Fruit fly (Drosophila melanogaster) whole organism, embryonic: ENCODE data around the gene Helz.
A peak's percentile ranks its signal among the peaks of the same experiment; 100 is the strongest.

Experiments
- Ada2b ChIP-seq: fragments of 200-800 bp; sonication (Bioruptor generic); IDR thresholded peaks from 2 replicates; pipeline ENCODE4 v1.3.6; 2022; ENCODE audit warnings: missing biosample characterization, missing genetic modification characterization
- Bdp1 ChIP-seq: fragments of 200-800 bp; sonication (Bioruptor generic); optimal IDR thresholded peaks from 3 replicates; lab custom pipeline; 2016; ENCODE audit warnings: missing biosample characterization, missing genetic modification characterization
- CG10654 ChIP-seq: fragments of 200-800 bp; sonication (Bioruptor generic); optimal IDR thresholded peaks from 2 replicates; lab custom pipeline; 2016; ENCODE audit warnings: missing biosample characterization, missing genetic modification characterization
- CG11560 ChIP-seq: fragments of 200-800 bp; sonication (Bioruptor generic); IDR thresholded peaks from 3 replicates; pipeline ENCODE4 v1.3.6; 2022; ENCODE audit warnings: missing biosample characterization, missing genetic modification characterization
- CG11695 ChIP-seq: fragments of 200-800 bp; sonication (Bioruptor generic); IDR thresholded peaks from 3 replicates; pipeline ENCODE4 v1.3.6; 2022; ENCODE audit warnings: missing biosample characterization, missing genetic modification characterization
- CG12942 ChIP-seq: fragments of 200-800 bp; sonication (Bioruptor generic); optimal IDR thresholded peaks from 3 replicates; lab custom pipeline; 2016; ENCODE audit warnings: missing biosample characterization, missing genetic modification characterization
- CG13287 ChIP-seq: fragments of 200-800 bp; sonication (Bioruptor generic); IDR thresholded peaks from 2 replicates; pipeline ENCODE4 v1.3.6; 2022; ENCODE audit warnings: missing biosample characterization, missing genetic modification characterization; ENCODE audit not compliant: partially characterized antibody
- CG14965 ChIP-seq: fragments of 200-800 bp; sonication (Bioruptor generic); optimal IDR thresholded peaks from 2 replicates; lab custom pipeline; 2016; ENCODE audit warnings: missing biosample characterization, missing genetic modification characterization, borderline replicate concordance
- CG1647 ChIP-seq: fragments of 200-800 bp; sonication (Bioruptor generic); optimal IDR thresholded peaks from 3 replicates; lab custom pipeline; 2016; ENCODE audit warnings: missing biosample characterization, missing genetic modification characterization
- CG17186 ChIP-seq: fragments of 200-800 bp; sonication (Bioruptor generic); optimal IDR thresholded peaks from 3 replicates; lab custom pipeline; 2017; ENCODE audit warnings: missing biosample characterization, missing genetic modification reagents, missing genetic modification characterization
- CG2120 ChIP-seq: fragments of 200-800 bp; sonication (Bioruptor generic); optimal IDR thresholded peaks from 3 replicates; lab custom pipeline; 2016; ENCODE audit warnings: missing biosample characterization, missing genetic modification characterization
- CG2889 ChIP-seq: fragments of 200-800 bp; sonication (Bioruptor generic); IDR thresholded peaks from 3 replicates; pipeline ENCODE4 v1.3.6; 2022; ENCODE audit warnings: missing biosample characterization, missing genetic modification characterization
- CG31388 ChIP-seq: fragments of 200-800 bp; sonication (Bioruptor generic); optimal IDR thresholded peaks from 2 replicates; lab custom pipeline; 2016; ENCODE audit warnings: missing biosample characterization, missing genetic modification characterization
- CG6765 ChIP-seq: fragments of 200-800 bp; sonication (Bioruptor generic); optimal IDR thresholded peaks from 3 replicates; lab custom pipeline; 2017; ENCODE audit warnings: missing biosample characterization, mild to moderate bottlenecking, missing genetic modification characterization
- CG6813 ChIP-seq: fragments of 200-800 bp; sonication (Bioruptor generic); optimal IDR thresholded peaks from 2 replicates; lab custom pipeline; 2017; ENCODE audit warnings: missing biosample characterization, missing genetic modification characterization, mild to moderate bottlenecking, moderate library complexity, missing genetic modification reagents
- CG8290 ChIP-seq, 3 experiments: fragments of 200-800 bp; sonication (Bioruptor generic); optimal IDR thresholded peaks; 2 replicates each; lab custom pipeline; 2016 to 2019; ENCODE audit warnings: missing biosample characterization in 3 of 3, missing genetic modification characterization in 3 of 3, mild to moderate bottlenecking in 2 of 3, moderate library complexity in 1 of 3
- CG8359 ChIP-seq: fragments of 200-800 bp; sonication (Bioruptor generic); optimal IDR thresholded peaks from 2 replicates; lab custom pipeline; 2017; ENCODE audit warnings: missing biosample characterization, mild to moderate bottlenecking, missing genetic modification characterization, borderline replicate concordance
- CG9876 ChIP-seq: fragments of 200-800 bp; sonication (Bioruptor generic); optimal IDR thresholded peaks from 2 replicates; lab custom pipeline; 2016; ENCODE audit warnings: missing biosample characterization, missing genetic modification characterization
- CoRest ChIP-seq: fragments of 200-800 bp; sonication (Bioruptor generic); optimal IDR thresholded peaks from 3 replicates; lab custom pipeline; 2018; ENCODE audit warnings: missing biosample characterization, mild to moderate bottlenecking, missing genetic modification characterization, moderate library complexity
- E2f1 ChIP-seq: fragments of 200-800 bp; sonication (Bioruptor generic); IDR thresholded peaks from 2 replicates; pipeline ENCODE4 v1.3.6; 2022; ENCODE audit warnings: missing biosample characterization, missing genetic modification characterization
- Elba2 ChIP-seq: fragments of 200-800 bp; sonication (Bioruptor generic); optimal IDR thresholded peaks from 3 replicates; lab custom pipeline; 2016; ENCODE audit warnings: missing biosample characterization, missing genetic modification characterization
- Hr78 ChIP-seq, 2 experiments: fragments of 200-800 bp in 1 of 2; fragments of >200 bp in 1 of 2; sonication (Bioruptor generic) in 1 of 2; optimal IDR thresholded peaks; 2 replicates each; lab custom pipeline; 2017 to 2019; ENCODE audit warnings: missing biosample characterization in 2 of 2, missing genetic modification characterization in 2 of 2, mild to moderate bottlenecking in 1 of 2, moderate library complexity in 1 of 2
- Meics ChIP-seq: fragments of 200-800 bp; sonication (Bioruptor generic); optimal IDR thresholded peaks from 2 replicates; lab custom pipeline; 2017; ENCODE audit warnings: missing biosample characterization, mild to moderate bottlenecking, missing genetic modification characterization
- NC2α ChIP-seq: fragments of 200-800 bp; sonication (Bioruptor generic); optimal IDR thresholded peaks from 2 replicates; lab custom pipeline; 2016; ENCODE audit warnings: missing biosample characterization, missing genetic modification characterization
- Opbp ChIP-seq: fragments of 200-800 bp; sonication (Bioruptor generic); IDR thresholded peaks from 3 replicates; pipeline ENCODE4 v1.3.6; 2022; ENCODE audit warnings: missing biosample characterization, missing genetic modification characterization; ENCODE audit not compliant: partially characterized antibody
- Rx ChIP-seq: fragments of 200-800 bp; sonication (Bioruptor generic); IDR thresholded peaks from 2 replicates; pipeline ENCODE4 v1.3.6; 2022; ENCODE audit warnings: missing biosample characterization, missing genetic modification characterization
- Ssrp ChIP-seq: fragments of 200-800 bp; sonication (Bioruptor generic); optimal IDR thresholded peaks from 2 replicates; lab custom pipeline; 2018; ENCODE audit warnings: missing biosample characterization, mild to moderate bottlenecking, missing genetic modification characterization, moderate library complexity
- Stat92E ChIP-seq, 3 experiments: fragments of >200 bp in 2 of 3; fragments of 200-800 bp in 1 of 3; sonication (Bioruptor generic) in 1 of 3; optimal IDR thresholded peaks; 2 replicates each; lab custom pipeline; 2017 to 2019; ENCODE audit warnings: missing biosample characterization in 3 of 3, missing genetic modification characterization in 3 of 3, mild to moderate bottlenecking in 1 of 3, moderate library complexity in 1 of 3
- al ChIP-seq: fragments of 200-800 bp; sonication (Bioruptor generic); IDR thresholded peaks from 2 replicates; pipeline ENCODE4 v1.3.6; 2022; ENCODE audit warnings: missing biosample characterization, missing genetic modification characterization
- az2 ChIP-seq: fragments of 200-800 bp; sonication (Bioruptor generic); optimal IDR thresholded peaks from 3 replicates; lab custom pipeline; 2016; ENCODE audit warnings: missing biosample characterization, missing genetic modification characterization
- crol ChIP-seq: fragments of 200-800 bp; sonication (Bioruptor generic); IDR thresholded peaks from 2 replicates; pipeline ENCODE4 v1.3.6; 2022; ENCODE audit warnings: missing biosample characterization, missing genetic modification characterization
- da ChIP-seq: fragments of 200-800 bp; sonication (Bioruptor generic); optimal IDR thresholded peaks from 2 replicates; lab custom pipeline; 2016; ENCODE audit warnings: missing biosample characterization, missing genetic modification characterization
- dysf ChIP-seq: fragments of 200-800 bp; sonication (Bioruptor generic); IDR thresholded peaks from 3 replicates; pipeline ENCODE4 v1.3.6; 2022; ENCODE audit warnings: missing biosample characterization, missing genetic modification characterization
- ind ChIP-seq: fragments of 200-800 bp; sonication (Bioruptor generic); optimal IDR thresholded peaks from 3 replicates; lab custom pipeline; 2016; ENCODE audit warnings: missing biosample characterization, missing genetic modification characterization
- kah ChIP-seq: fragments of 200-800 bp; sonication (Bioruptor generic); optimal IDR thresholded peaks from 2 replicates; lab custom pipeline; 2018; ENCODE audit warnings: missing biosample characterization, mild to moderate bottlenecking, missing genetic modification characterization
- kni ChIP-seq: fragments of 200-800 bp; sonication (Bioruptor generic); optimal IDR thresholded peaks from 3 replicates; lab custom pipeline; 2017; ENCODE audit warnings: mild to moderate bottlenecking, missing biosample characterization, missing genetic modification reagents, missing genetic modification characterization
- lab ChIP-seq: fragments of 200-800 bp; sonication (Bioruptor generic); optimal IDR thresholded peaks from 3 replicates; lab custom pipeline; 2017; ENCODE audit warnings: missing biosample characterization, missing genetic modification characterization, mild to moderate bottlenecking, moderate library complexity, missing genetic modification reagents
- lilli ChIP-seq: fragments of 200-800 bp; sonication (Bioruptor generic); optimal IDR thresholded peaks from 3 replicates; lab custom pipeline; 2016; ENCODE audit warnings: missing biosample characterization, missing genetic modification characterization
- nmo ChIP-seq: fragments of 200-800 bp; sonication (Bioruptor generic); optimal IDR thresholded peaks from 2 replicates; lab custom pipeline; 2018; ENCODE audit warnings: missing biosample characterization, mild to moderate bottlenecking, missing genetic modification characterization, moderate library complexity
- p53 ChIP-seq: fragments of 200-800 bp; sonication (Bioruptor generic); optimal IDR thresholded peaks from 2 replicates; lab custom pipeline; 2016; ENCODE audit warnings: missing biosample characterization, missing genetic modification characterization
- run ChIP-seq: fragments of 200-800 bp; sonication (Bioruptor generic); optimal IDR thresholded peaks from 3 replicates; lab custom pipeline; 2018; ENCODE audit warnings: missing biosample characterization, mild to moderate bottlenecking, missing genetic modification characterization
- sens-2 ChIP-seq: fragments of 200-800 bp; sonication (Bioruptor generic); IDR thresholded peaks from 2 replicates; pipeline ENCODE4 v1.3.6; 2022; ENCODE audit warnings: missing biosample characterization, missing genetic modification characterization
- ssp ChIP-seq: fragments of 200-800 bp; sonication (Bioruptor generic); IDR thresholded peaks from 2 replicates; pipeline ENCODE4 v1.3.6; 2022; ENCODE audit warnings: missing biosample characterization, missing genetic modification characterization
- tna ChIP-seq: fragments of 200-800 bp; sonication (Bioruptor generic); IDR thresholded peaks from 2 replicates; pipeline ENCODE4 v1.3.6; 2022; ENCODE audit warnings: missing biosample characterization, missing genetic modification characterization; ENCODE audit not compliant: partially characterized antibody
- tup ChIP-seq: fragments of 200-800 bp; sonication (Bioruptor generic); optimal IDR thresholded peaks from 2 replicates; lab custom pipeline; 2016; ENCODE audit warnings: missing biosample characterization, mild to moderate bottlenecking, missing genetic modification characterization, moderate library complexity
- unc-4 ChIP-seq: fragments of 200-800 bp; sonication (Bioruptor generic); IDR thresholded peaks from 2 replicates; pipeline ENCODE4 v1.3.6; 2022; ENCODE audit warnings: missing biosample characterization, missing genetic modification characterization; ENCODE audit not compliant: partially characterized antibody
- vnd ChIP-seq: fragments of 200-800 bp; sonication (Bioruptor generic); IDR thresholded peaks from 3 replicates; pipeline ENCODE4 v1.3.6; 2022; ENCODE audit warnings: missing biosample characterization, missing genetic modification characterization; ENCODE audit not compliant: partially characterized antibody

Gene Helz

DNA sequence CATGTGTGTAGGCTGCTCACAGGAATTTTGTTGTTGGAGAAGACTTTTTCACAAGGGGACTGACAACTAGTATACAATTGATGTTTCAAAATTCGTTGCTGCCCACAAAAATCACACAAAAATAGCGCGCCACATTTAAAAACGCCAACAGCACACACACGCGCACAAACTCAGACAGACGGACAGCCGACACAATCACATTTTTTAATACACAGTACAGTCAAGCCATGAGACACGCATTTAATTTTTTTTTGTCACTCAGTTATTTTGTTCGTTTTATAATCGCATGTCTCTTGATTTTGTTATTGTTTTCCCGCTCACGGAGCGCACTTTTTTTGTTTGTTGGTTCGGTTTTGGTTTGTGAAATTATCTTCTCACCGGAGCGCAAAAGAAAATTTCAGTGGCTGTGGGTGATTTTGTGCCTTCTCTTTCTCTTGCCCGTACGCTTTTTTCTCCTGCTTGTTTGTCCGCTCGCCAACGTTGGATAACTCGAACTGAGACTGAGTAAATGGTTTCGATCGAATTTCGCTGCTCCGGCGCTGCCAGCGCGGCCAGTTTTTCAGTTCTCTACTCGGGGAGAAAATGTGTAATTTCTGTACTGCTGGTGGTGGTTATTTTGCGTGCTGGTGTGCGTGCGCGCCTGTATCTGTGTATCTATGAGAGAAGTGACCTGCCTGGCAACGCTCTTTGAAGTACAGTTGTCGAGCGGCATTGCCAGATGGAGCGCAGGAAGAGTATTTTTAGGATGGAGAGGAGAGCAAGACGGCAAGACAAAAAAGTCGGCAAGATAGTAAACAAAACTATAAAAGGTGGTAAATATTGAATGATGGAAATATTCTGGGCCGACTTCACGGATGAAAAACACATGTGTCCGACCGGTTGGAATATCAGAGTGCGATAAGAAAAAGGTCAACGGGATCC is 32.0 kb upstream of the Helz start, which contains the start of gene CG42507 (continued):
- no peak for TF ChIP-seq Stat92E (GFP tag; optimal IDR thresholded peaks at IDR 0.05; lab: Kevin White, UChicago)
- TF ChIP-seq crol, result peak; percentile 85
- no peak for TF ChIP-seq CG2889 (GFP tag; lab: Robert Waterston, UW)
- peak; percentile 20 for TF ChIP-seq CG8359 (GFP tag; lab: Kevin White, UChicago)
- peak; percentile 57 for TF ChIP-seq CG6813 (GFP tag; lab: Kevin White, UChicago)
- TF ChIP-seq CG11560 (tag; lab: Robert Waterston, UW), result no peak
- no peak for TF ChIP-seq vnd (GFP tag; lab: Robert Waterston, UW)
- no peak for TF ChIP-seq Rx (GFP tag; lab: Robert Waterston, UW)
- TF ChIP-seq CG1647 (GFP tag; lab: Kevin White, UChicago), result no peak
- TF ChIP-seq NC2α (GFP tag; lab: Kevin White, UChicago), result no peak
- TF ChIP-seq CG14965 (GFP tag; lab: Kevin White, UChicago), result no peak
- no peak for TF ChIP-seq CG10654 (GFP tag; lab: Kevin White, UChicago)
- TF ChIP-seq sens-2, result no peak
- no peak; the same call in 1 of the 2 replicates for TF ChIP-seq tna
- no peak for TF ChIP-seq az2 (GFP tag; lab: Kevin White, UChicago)
- TF ChIP-seq nmo (GFP tag; lab: Kevin White, UChicago), result no peak
- TF ChIP-seq run, result no peak
- TF ChIP-seq CG11695 (GFP tag; lab: Robert Waterston, UW), result peak; percentile 53; the same call in 1 of the 3 replicates
- peak in 1 of 2 experiments; percentile 40 for TF ChIP-seq Hr78 (GFP tag; optimal IDR thresholded peaks at IDR 0.05; lab: Kevin White, UChicago)
- TF ChIP-seq p53 (GFP tag; lab: Kevin White, UChicago), result no peak
- peak; percentile 2 for TF ChIP-seq CoRest (tag; lab: Kevin White, UChicago)
- TF ChIP-seq al (GFP tag; lab: Robert Waterston, UW), result no peak
- TF ChIP-seq lilli, result no peak
- TF ChIP-seq Bdp1, result no peak
- TF ChIP-seq dysf (GFP tag; lab: Robert Waterston, UW), result no peak
- TF ChIP-seq ind (GFP tag; lab: Kevin White, UChicago), result no peak
- TF ChIP-seq kah (GFP tag; lab: Kevin White, UChicago), result peak; percentile 80
- TF ChIP-seq unc-4 (GFP tag; lab: Robert Waterston, UW), result peak; percentile 46; the same call in 1 of the 2 replicates
- peak; percentile 34 for TF ChIP-seq Meics (GFP tag; lab: Kevin White, UChicago)
- no peak for TF ChIP-seq Ssrp (tag; lab: Kevin White, UChicago)
- peak; percentile 54 for TF ChIP-seq CG13287 (GFP tag; lab: Robert Waterston, UW)
- 0 out of 2 replicates have a peak, but pooled peaks have one; percentile 18 for TF ChIP-seq Ada2b (GFP tag; lab: Robert Waterston, UW)
- no peak for TF ChIP-seq E2f1 (GFP tag; lab: Robert Waterston, UW)
- peak; percentile 48 for TF ChIP-seq CG6765
- peak; percentile 9 for TF ChIP-seq Elba2 (GFP tag; lab: Kevin White, UChicago)
- TF ChIP-seq kni (GFP tag; lab: Kevin White, UChicago), result peak; percentile 95
- no peak for TF ChIP-seq CG17186 (GFP tag; lab: Kevin White, UChicago)
- no peak for TF ChIP-seq CG12942 (GFP tag; lab: Kevin White, UChicago)
- TF ChIP-seq ssp (GFP tag; lab: Robert Waterston, UW), result no peak
- TF ChIP-seq CG9876 (GFP tag; lab: Kevin White, UChicago), result no peak
- TF ChIP-seq tup (GFP tag; lab: Kevin White, UChicago), result no peak
- no peak for TF ChIP-seq da (GFP tag; lab: Kevin White, UChicago)
- TF ChIP-seq Opbp (GFP tag; lab: Robert Waterston, UW), result no peak
- TF ChIP-seq CG2120 (GFP tag; lab: Kevin White, UChicago), result peak; percentile 37
- TF ChIP-seq CG31388 (GFP tag; lab: Kevin White, UChicago), result no peak
- TF ChIP-seq CG8290 (GFP tag; optimal IDR thresholded peaks at IDR 0.05; lab: Kevin White, UChicago), result peak; percentile 20
- TF ChIP-seq CG8290 (tag; optimal IDR thresholded peaks at IDR 0.05; lab: Kevin White, UChicago), result peak; percentile 54 to 70
- peak; percentile 71 for TF ChIP-seq lab (GFP tag; lab: Kevin White, UChicago)
